Worm (Caenorhabditis elegans) whole organism, early embryonic: ENCODE measurements around the gene srh-289.

Experiments
- B0310.2 ChIP-seq: sonication (generic microtip); optimal IDR thresholded peaks from 2 replicates; lab custom pipeline; 2016; ENCODE audit warnings: mild to moderate bottlenecking, missing genetic modification characterization, missing compliant biosample characterization
- F13C5.2 ChIP-seq: sonication (generic microtip); optimal IDR thresholded peaks from 2 replicates; lab custom pipeline; 2017; ENCODE audit warnings: mild to moderate bottlenecking, missing genetic modification characterization, inconsistent platforms, missing compliant biosample characterization
- aly-1 ChIP-seq: sonication (generic microtip); optimal IDR thresholded peaks from 2 replicates; lab custom pipeline; 2016; ENCODE audit warnings: missing genetic modification characterization, missing compliant biosample characterization
- ama-1 ChIP-seq: fragments of 150-350 bp; optimal IDR thresholded peaks from 2 replicates; lab custom pipeline; 2014
- ceh-13 ChIP-seq: fragments of 200-800 bp; sonication (Bioruptor generic); optimal IDR thresholded peaks from 2 replicates; lab custom pipeline; 2018; ENCODE audit warnings: mild to moderate bottlenecking, missing genetic modification characterization, missing compliant biosample characterization
- ceh-36 ChIP-seq: sonication (generic microtip); optimal IDR thresholded peaks from 2 replicates; lab custom pipeline; 2016; ENCODE audit warnings: missing genetic modification characterization, inconsistent platforms, missing compliant biosample characterization
- ets-7 ChIP-seq: sonication (generic microtip); optimal IDR thresholded peaks from 2 replicates; lab custom pipeline; 2016; ENCODE audit warnings: missing genotype, missing genetic modification characterization, missing compliant biosample characterization
- flt-1 ChIP-seq: fragments of 200-800 bp; sonication (Bioruptor generic); IDR thresholded peaks from 2 replicates; pipeline ENCODE4 v1.3.6; 2022; ENCODE audit warnings: missing genetic modification characterization, missing compliant biosample characterization
- hmbx-1 ChIP-seq: sonication (generic microtip); optimal IDR thresholded peaks from 2 replicates; lab custom pipeline; 2016; ENCODE audit warnings: mild to moderate bottlenecking, missing genetic modification characterization, missing compliant biosample characterization
- hmg-4 ChIP-seq: fragments of 200-800 bp; sonication (Bioruptor generic); optimal IDR thresholded peaks from 2 replicates; lab custom pipeline; 2018; ENCODE audit warnings: mild to moderate bottlenecking, missing genetic modification characterization, missing compliant biosample characterization
- hnd-1 ChIP-seq: sonication (generic microtip); optimal IDR thresholded peaks from 2 replicates; lab custom pipeline; 2016; ENCODE audit warnings: missing genetic modification characterization, missing compliant biosample characterization
- pes-1 ChIP-seq: fragments of 200-800 bp; sonication (Bioruptor generic); IDR thresholded peaks from 2 replicates; pipeline ENCODE4 v1.3.6; 2022; ENCODE audit warnings: missing genetic modification reagents, missing genetic modification characterization, missing compliant biosample characterization
- scrt-1 ChIP-seq: fragments of 200-800 bp; sonication (Bioruptor generic); IDR thresholded peaks from 2 replicates; pipeline ENCODE4 v1.3.6; 2022; ENCODE audit warnings: missing genetic modification characterization, missing compliant biosample characterization
- sea-1 ChIP-seq: fragments of 200-800 bp; sonication (Bioruptor generic); conservative IDR thresholded peaks from 2 replicates; pipeline ENCODE4 v1.3.6; 2022; ENCODE audit warnings: missing genetic modification characterization, missing compliant biosample characterization
- tbx-11 ChIP-seq: fragments of 200-800 bp; sonication (Bioruptor generic); IDR thresholded peaks from 2 replicates; pipeline ENCODE4 v1.3.6; 2022; ENCODE audit warnings: missing genetic modification characterization, missing compliant biosample characterization
- tbx-37 ChIP-seq: fragments of 200-800 bp; sonication (Bioruptor generic); conservative IDR thresholded peaks from 2 replicates; pipeline ENCODE4 v1.3.6; 2022; ENCODE audit warnings: missing genetic modification reagents, missing genetic modification characterization, missing compliant biosample characterization
- tra-4 ChIP-seq: sonication (generic microtip); optimal IDR thresholded peaks from 2 replicates; lab custom pipeline; 2017; ENCODE audit warnings: missing genetic modification characterization, missing compliant biosample characterization

Gene srh-289

DNA sequence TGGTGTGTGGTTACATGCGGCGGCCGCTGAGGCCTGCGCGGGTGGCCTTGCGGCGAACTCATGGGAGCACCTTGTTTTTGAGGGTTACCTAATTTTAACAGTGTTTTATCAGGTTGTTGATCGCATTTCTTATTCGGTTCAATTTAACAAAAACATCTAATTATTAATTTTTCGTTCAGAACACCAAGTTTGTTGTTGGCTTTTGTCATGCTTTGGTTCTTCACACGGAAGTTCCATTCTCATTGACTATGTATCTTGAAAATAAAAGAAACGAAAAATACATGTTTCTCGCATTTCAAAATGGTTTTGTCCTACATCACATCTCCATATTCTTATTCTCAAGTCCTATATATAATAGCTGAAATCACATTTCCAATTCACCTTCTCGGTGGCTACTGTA lies 3.7 kb downstream of the srh-289 start, which contains the start of gene srh-290:
srh-290 (plus strand) TSS at position 301 of the 400 bp plus-strand sequence.
- TF ChIP-seq tbx-11 (GFP tag; lab: Robert Waterston, UW) (no peak), B0310.2 (no peak), tbx-37 (GFP tag; lab: Robert Waterston, UW) (no peak), aly-1 (tag; lab: Kevin White, UChicago) (no peak), hnd-1 (tag; lab: Kevin White, UChicago) (no peak), ceh-13 (GFP tag; lab: Kevin White, UChicago) (no peak), pes-1 (GFP tag; lab: Robert Waterston, UW) (no peak), ceh-36 (tag; lab: Kevin White, UChicago) (no peak), tra-4 (tag; lab: Kevin White, UChicago) (no peak), F13C5.2 (tag; lab: Kevin White, UChicago) (no peak), sea-1 (no peak), hmbx-1 (tag; lab: Kevin White, UChicago) (no peak), scrt-1 (GFP tag; lab: Robert Waterston, UW) (no peak), hmg-4 (GFP tag; lab: Kevin White, UChicago) (no peak), ets-7 (tag; lab: Kevin White, UChicago) (no peak), flt-1 (GFP tag; lab: Robert Waterston, UW) (no peak), ama-1 (lab: Kevin White, UChicago) (no peak)

ce11 chrV:17784363-17784762 lies 9.5 kb downstream of the srh-289 start:
- TF ChIP-seq tra-4 (tag; lab: Kevin White, UChicago), result no peak
- no peak for TF ChIP-seq ama-1 (lab: Kevin White, UChicago)
- TF ChIP-seq hnd-1 (tag; lab: Kevin White, UChicago), result no peak
- TF ChIP-seq B0310.2, result no peak

ce11 chrV:17783542-17783941 lies 10.3 kb downstream of the srh-289 start, which contains the start of gene srab-12:
Gene srab-12 (minus strand): TSS chrV:17783642.
- no peak for TF ChIP-seq flt-1 (GFP tag; lab: Robert Waterston, UW)

- TF ChIP-seq tbx-37 (GFP tag; lab: Robert Waterston, UW) (no peak), aly-1 (tag; lab: Kevin White, UChicago) (no peak), hnd-1 (tag; lab: Kevin White, UChicago) (no peak), ama-1 (lab: Kevin White, UChicago) (no peak), pes-1 (GFP tag; lab: Robert Waterston, UW) (no peak), ceh-13 (GFP tag; lab: Kevin White, UChicago) (no peak), F13C5.2 (tag; lab: Kevin White, UChicago) (no peak), hmbx-1 (tag; lab: Kevin White, UChicago) (no peak), scrt-1 (GFP tag; lab: Robert Waterston, UW) (no peak)
These were observed 13.6 kb downstream of the srh-289 start for ce11 chrV:17780285-17780684.

DNA sequence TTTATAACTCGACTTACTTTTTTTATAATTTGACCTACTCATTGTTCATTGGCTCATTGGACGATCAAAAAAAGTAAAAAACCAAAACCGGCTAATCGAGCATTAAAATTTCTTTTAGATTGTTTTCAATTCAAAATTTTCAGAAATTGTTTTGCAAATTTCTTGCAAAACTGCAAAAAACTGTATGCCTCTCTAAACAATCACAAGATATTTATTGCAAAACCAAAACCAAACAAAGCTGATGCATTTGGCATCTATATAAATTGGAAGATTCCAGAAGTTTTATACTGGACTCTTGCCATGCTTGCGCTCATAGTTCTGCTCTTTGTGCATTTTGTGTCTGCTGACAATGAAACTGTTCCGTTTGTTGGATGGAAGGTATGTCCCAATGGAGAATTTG lies 16.3 kb downstream of the srh-289 start, which contains the start of gene C47A10.12:
C47A10.12 (plus strand) TSS at position 301 of the 400 bp plus-strand sequence.
- no peak for TF ChIP-seq ets-7 (tag; lab: Kevin White, UChicago)
- no peak for TF ChIP-seq ama-1 (lab: Kevin White, UChicago)
- TF ChIP-seq B0310.2, result no peak
- no peak for TF ChIP-seq hmbx-1 (tag; lab: Kevin White, UChicago)
- TF ChIP-seq tbx-37 (GFP tag; lab: Robert Waterston, UW), result no peak
- no peak for TF ChIP-seq ceh-36 (tag; lab: Kevin White, UChicago)
- TF ChIP-seq flt-1 (GFP tag; lab: Robert Waterston, UW), result no peak

DNA sequence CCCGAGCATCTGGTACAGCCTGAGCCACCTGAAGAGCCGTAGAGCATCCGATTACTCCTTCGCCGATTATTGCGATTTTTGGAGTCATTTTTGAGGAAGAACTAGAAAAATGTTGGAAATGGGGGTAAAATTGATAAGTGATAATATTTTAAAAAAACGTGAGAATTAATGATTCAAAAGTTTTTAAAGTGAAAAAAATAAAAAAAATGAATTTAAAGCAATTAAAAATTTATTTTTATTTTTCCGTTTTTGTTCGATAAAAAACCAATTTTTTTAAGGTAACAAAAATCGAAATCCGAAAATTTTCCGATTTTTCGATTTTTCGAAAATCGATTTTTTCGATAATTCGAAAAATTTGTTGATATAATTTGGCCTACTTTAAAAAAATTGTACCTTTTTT lies 16.8 kb downstream of the srh-289 start, which contains the start of gene ddo-1:
ddo-1 (minus strand) TSS at position 101 of the 400 bp plus-strand sequence.
- TF ChIP-seq tra-4 (tag; lab: Kevin White, UChicago), result no peak
- no peak for TF ChIP-seq F13C5.2 (tag; lab: Kevin White, UChicago)
- TF ChIP-seq ceh-36 (tag; lab: Kevin White, UChicago), result no peak
- TF ChIP-seq ama-1 (lab: Kevin White, UChicago), result no peak
- no peak for TF ChIP-seq tbx-37 (GFP tag; lab: Robert Waterston, UW)
- TF ChIP-seq hmbx-1 (tag; lab: Kevin White, UChicago), result no peak
- TF ChIP-seq aly-1 (tag; lab: Kevin White, UChicago), result no peak
- TF ChIP-seq ets-7 (tag; lab: Kevin White, UChicago), result no peak
- no peak for TF ChIP-seq ceh-13 (GFP tag; lab: Kevin White, UChicago)
- TF ChIP-seq hmg-4 (GFP tag; lab: Kevin White, UChicago), result no peak
- TF ChIP-seq pes-1 (GFP tag; lab: Robert Waterston, UW), result no peak
- no peak for TF ChIP-seq scrt-1 (GFP tag; lab: Robert Waterston, UW)
- TF ChIP-seq sea-1, result no peak
- no peak for TF ChIP-seq hnd-1 (tag; lab: Kevin White, UChicago)
- no peak for TF ChIP-seq B0310.2
- no peak for TF ChIP-seq flt-1 (GFP tag; lab: Robert Waterston, UW)
- TF ChIP-seq tbx-11 (GFP tag; lab: Robert Waterston, UW), result no peak

DNA sequence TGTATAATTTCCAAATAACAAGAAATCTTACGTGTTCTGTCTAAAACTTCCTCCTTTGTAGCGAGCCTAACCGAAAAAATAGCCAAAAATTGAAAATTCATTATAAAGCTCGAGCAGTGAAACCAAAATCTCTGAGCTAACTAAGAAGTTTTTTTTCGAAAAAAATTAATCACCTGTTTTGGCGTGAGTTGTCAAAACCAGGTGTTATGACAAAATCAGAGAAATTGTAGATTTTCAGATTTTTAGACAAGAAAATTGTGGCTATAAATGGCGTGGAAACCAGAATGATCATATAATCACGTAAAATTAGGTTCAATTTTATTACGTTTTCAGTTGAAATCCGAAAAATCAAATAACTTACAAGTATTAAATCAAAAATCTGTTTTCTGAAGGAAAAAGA lies 20.8 kb downstream of the srh-289 start, which contains the start of gene sre-21:
sre-21 (minus strand) TSS at position 101 of the 400 bp plus-strand sequence.
- TF ChIP-seq F13C5.2 (tag; lab: Kevin White, UChicago), result no peak
- TF ChIP-seq hmg-4 (GFP tag; lab: Kevin White, UChicago), result no peak
- TF ChIP-seq ceh-13 (GFP tag; lab: Kevin White, UChicago), result no peak
- no peak for TF ChIP-seq ceh-36 (tag; lab: Kevin White, UChicago)
- no peak for TF ChIP-seq tbx-11 (GFP tag; lab: Robert Waterston, UW)
- no peak for TF ChIP-seq tra-4 (tag; lab: Kevin White, UChicago)
- no peak for TF ChIP-seq aly-1 (tag; lab: Kevin White, UChicago)
- no peak for TF ChIP-seq ama-1 (lab: Kevin White, UChicago)
